Worm (Caenorhabditis elegans): Measurements from ENCODE around the gene amt-2.
A peak's percentile ranks its signal among the peaks of the same experiment; 100 is the strongest.

The amt-2 gene

DNA sequence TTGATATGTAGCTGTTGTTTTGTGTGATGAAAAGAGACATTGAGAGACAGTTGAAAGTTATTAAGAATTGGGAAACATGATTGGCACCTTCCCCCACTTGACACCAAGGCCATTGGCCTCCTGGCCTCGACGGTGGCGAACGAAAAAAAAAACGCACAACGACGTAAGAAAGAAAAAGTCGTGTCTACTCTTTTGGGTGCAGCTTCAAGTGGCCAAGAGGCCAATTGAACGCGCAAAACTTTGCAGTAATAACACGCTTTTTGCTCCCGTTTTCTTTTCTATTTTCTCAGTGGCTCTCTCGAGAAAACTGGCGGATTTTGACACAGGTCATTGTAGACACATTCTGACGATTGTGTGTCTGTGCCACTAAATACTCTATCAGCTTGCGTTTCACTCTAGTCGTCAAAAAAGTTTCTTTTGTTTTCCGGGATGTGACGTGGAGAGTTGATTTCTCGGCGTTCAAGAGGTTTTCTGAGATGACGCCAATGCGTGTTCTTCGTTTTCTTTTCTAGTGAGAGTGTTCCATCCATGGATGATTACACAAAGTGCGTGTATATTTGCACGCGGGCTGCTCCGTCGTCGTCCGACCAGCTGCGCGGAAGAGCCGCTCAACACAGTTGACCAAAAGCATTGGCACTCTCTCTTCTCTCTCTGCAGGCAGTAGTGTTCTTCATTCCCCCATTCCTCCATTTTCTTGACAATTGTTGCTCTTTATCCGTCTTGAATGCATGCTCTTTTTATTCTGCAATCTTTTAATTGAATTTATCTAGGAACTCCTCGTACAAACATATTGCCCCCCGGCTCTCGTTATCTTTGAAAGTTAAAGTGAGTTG lies 11.5 kb upstream of the amt-2 start:
- TF ChIP-seq cog-1 (tag; optimal IDR thresholded peaks at IDR 0.05) (peak; percentile 20), tab-1 (GFP tag; IDR thresholded peaks at IDR 0.05) (0 out of 2 replicates have a peak, but pooled peaks have one; percentile 63), klf-2 (GFP tag; conservative IDR thresholded peaks at IDR 0.05) (no peak; the same call in 1 of the 2 replicates), flt-1 (GFP tag; IDR thresholded peaks at IDR 0.05) (no peak), med-1 (GFP tag; optimal IDR thresholded peaks at IDR 0.05; ENCODE audit: insufficient read depth) (no peak), T22C8.4 (GFP tag; IDR thresholded peaks at IDR 0.05) (no peak), ztf-23 (GFP tag; IDR thresholded peaks at IDR 0.05) (no peak)

DNA sequence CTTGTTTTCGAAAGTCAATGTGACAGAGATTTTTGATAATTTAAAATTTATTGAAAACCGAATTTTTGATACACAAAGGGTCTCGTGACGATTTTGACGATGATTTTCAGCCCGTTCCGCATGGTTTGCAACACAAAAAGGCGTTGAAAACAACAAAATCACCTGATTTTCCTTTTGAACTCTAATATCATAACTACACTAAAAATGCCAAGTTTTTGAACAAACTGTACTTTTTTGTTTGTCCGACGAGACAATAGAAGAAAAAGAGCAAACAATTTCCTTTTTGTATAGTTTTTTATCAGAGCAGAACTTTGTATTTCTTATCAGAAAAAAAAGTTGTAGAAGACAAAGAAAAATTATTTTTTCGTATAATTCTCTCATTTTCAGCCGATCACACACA lies 10.0 kb upstream of the amt-2 start:
- TF ChIP-seq klf-2 (GFP tag; conservative IDR thresholded peaks at IDR 0.05), result no peak
- TF ChIP-seq ztf-23 (GFP tag; IDR thresholded peaks at IDR 0.05), result no peak
- TF ChIP-seq med-1 (GFP tag; optimal IDR thresholded peaks at IDR 0.05; ENCODE audit: insufficient read depth), result no peak
- TF ChIP-seq ztf-29 (GFP tag; IDR thresholded peaks at IDR 0.05), result no peak
- TF ChIP-seq tab-1 (GFP tag; IDR thresholded peaks at IDR 0.05), result no peak

DNA sequence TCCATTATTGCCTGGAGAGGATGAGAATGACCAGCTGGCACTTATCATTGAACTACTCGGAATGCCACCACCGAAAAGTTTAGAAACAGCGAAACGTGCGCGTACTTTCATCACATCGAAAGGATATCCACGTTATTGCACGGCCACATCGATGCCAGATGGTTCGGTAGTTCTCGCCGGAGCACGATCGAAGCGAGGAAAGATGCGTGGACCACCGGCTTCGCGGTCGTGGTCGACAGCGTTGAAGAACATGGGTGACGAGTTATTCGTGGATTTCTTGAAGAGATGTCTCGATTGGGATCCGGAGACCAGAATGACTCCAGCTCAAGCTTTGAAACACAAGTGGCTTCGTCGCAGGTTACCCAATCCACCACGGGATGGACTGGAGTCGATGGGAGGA lies 8.7 kb upstream of the amt-2 start:
- no peak for TF ChIP-seq klf-2 (GFP tag; conservative IDR thresholded peaks at IDR 0.05)
- no peak for TF ChIP-seq ref-1 (GFP tag; conservative IDR thresholded peaks at IDR 0.05)
- TF ChIP-seq flt-1 (GFP tag; IDR thresholded peaks at IDR 0.05), result no peak
- no peak for TF ChIP-seq ztf-29 (GFP tag; IDR thresholded peaks at IDR 0.05)
- no peak for TF ChIP-seq tab-1 (GFP tag; IDR thresholded peaks at IDR 0.05)
- TF ChIP-seq ztf-23 (GFP tag; IDR thresholded peaks at IDR 0.05), result no peak
- no peak for TF ChIP-seq T22C8.4 (GFP tag; IDR thresholded peaks at IDR 0.05)
- no peak for TF ChIP-seq cog-1 (tag; optimal IDR thresholded peaks at IDR 0.05)
- TF ChIP-seq med-1 (GFP tag; optimal IDR thresholded peaks at IDR 0.05; ENCODE audit: insufficient read depth), result no peak

DNA sequence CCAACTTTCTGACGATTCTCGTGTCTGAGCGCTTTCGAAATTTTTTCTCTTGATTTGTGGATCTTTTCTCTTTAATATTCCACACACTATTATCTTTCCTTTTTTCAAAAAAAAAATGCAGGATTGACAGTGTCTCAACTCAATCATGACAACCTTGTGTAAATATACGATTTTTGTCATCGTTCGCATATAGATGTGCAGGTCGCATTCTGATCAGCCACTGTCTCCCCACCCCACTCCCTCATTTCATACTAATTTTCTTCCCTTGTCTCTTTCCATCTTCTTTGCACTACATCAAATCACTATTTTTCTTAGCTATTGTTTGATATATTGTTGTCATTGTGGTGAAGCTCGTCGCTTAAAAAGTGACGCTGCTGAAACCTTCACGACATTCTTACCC lies 6.9 kb upstream of the amt-2 start:
- TF ChIP-seq tab-1 (GFP tag; IDR thresholded peaks at IDR 0.05), result no peak
- no peak for TF ChIP-seq ztf-23 (GFP tag; IDR thresholded peaks at IDR 0.05)
- no peak for TF ChIP-seq ztf-29 (GFP tag; IDR thresholded peaks at IDR 0.05)
- no peak for TF ChIP-seq cog-1 (tag; optimal IDR thresholded peaks at IDR 0.05)
- TF ChIP-seq flt-1 (GFP tag; IDR thresholded peaks at IDR 0.05), result no peak
- no peak for TF ChIP-seq ref-1 (GFP tag; conservative IDR thresholded peaks at IDR 0.05)
- TF ChIP-seq med-1 (GFP tag; optimal IDR thresholded peaks at IDR 0.05; ENCODE audit: insufficient read depth), result no peak
- TF ChIP-seq T22C8.4 (GFP tag; IDR thresholded peaks at IDR 0.05), result no peak
- TF ChIP-seq klf-2 (GFP tag; conservative IDR thresholded peaks at IDR 0.05), result no peak

DNA sequence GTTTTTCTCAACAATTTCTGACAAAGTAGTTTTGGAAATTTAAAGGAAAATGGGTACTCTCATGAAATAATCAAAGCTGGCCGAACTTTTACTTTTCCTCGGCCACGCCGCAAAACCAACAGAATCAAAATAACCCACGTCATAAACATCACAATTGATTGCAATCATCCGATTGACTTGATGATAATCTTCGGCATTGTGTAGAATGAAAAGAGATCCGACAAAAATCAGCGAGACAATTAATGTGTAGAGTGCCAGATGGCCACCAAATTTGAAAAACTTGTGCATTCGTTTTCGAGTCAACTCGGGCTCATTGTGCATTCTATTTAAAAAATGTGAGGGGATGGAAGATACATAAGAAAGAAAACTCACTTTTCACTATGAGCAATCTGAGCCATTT lies 5.4 kb upstream of the amt-2 start:
- TF ChIP-seq flt-1 (GFP tag; IDR thresholded peaks at IDR 0.05), result peak; percentile 32; the same call in 1 of the 2 replicates
- TF ChIP-seq T22C8.4 (GFP tag; IDR thresholded peaks at IDR 0.05), result no peak

DNA sequence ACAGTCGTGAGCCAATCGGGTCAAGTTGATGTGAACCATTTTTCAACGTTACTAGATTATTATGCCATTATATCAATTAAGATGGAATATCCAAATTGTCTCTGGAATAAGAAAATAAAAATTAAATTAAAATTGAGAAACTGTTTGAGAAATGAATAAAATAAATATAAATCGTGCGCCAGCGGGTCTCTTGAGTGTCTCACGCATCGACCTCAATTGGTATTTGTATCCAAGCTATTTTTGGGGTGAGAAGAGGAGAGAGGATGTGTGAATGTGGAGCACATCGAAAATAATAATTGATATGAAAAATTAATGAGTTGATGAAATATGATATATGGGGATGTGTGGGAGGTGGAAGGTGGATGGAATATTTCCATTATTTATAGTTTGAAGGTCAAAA lies 3.3 kb upstream of the amt-2 start, which contains the start of gene F49E11.2:
Gene F49E11.2, minus strand, starts transcription at position 101 of the 400 bp plus-strand sequence.
- TF ChIP-seq klf-2 (GFP tag; conservative IDR thresholded peaks at IDR 0.05), result no peak
- no peak for TF ChIP-seq flt-1 (GFP tag; IDR thresholded peaks at IDR 0.05)
- TF ChIP-seq ref-1 (GFP tag; conservative IDR thresholded peaks at IDR 0.05), result no peak
- TF ChIP-seq med-1 (GFP tag; optimal IDR thresholded peaks at IDR 0.05; ENCODE audit: insufficient read depth), result no peak
- TF ChIP-seq tab-1 (GFP tag; IDR thresholded peaks at IDR 0.05), result no peak
- TF ChIP-seq cog-1 (tag; optimal IDR thresholded peaks at IDR 0.05), result no peak
- no peak for TF ChIP-seq ztf-29 (GFP tag; IDR thresholded peaks at IDR 0.05)
- TF ChIP-seq ztf-23 (GFP tag; IDR thresholded peaks at IDR 0.05), result no peak
- no peak for TF ChIP-seq T22C8.4 (GFP tag; IDR thresholded peaks at IDR 0.05)

DNA sequence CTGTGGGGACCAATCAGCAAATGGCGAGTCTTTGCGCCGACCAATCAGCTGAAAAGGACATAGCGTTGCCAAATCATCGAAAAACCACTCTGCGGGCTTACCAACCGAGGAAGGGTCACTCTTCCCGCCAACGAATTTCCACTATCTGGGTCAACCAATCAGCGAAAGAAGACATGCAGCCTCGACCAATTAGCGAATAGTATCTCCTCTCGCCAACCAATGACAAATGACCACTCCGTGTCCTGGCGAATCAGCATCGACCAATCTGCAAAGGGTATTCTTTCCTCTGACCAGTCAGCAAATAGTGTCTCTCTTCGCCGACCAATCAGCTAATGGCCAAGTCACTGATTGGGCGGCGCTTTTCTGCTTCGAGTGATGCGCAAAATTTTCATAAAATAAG lies 705 bp upstream of the amt-2 start:
- TF ChIP-seq ref-1 (GFP tag; conservative IDR thresholded peaks at IDR 0.05) (no peak), ztf-29 (GFP tag; IDR thresholded peaks at IDR 0.05) (no peak), flt-1 (GFP tag; IDR thresholded peaks at IDR 0.05) (no peak)

DNA sequence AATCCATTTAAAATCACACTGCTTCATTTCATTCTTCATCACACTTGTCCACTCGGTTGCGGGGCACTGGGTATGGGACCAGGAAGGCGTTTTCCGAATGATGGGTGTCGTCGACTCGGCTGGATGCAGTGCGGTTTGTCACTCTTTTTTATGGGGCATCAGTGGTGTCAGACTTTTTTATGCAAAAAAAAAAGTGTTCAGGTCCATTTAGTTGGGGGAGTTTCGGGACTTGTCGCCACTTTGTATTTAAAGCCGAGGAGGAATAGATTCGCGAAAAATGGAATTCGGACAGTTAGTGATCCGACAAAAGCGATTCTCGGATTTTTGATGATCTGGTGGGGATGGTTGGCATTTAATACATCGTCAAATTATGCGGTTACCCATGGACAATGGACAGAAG lies 2.8 kb downstream of the amt-2 start:
- TF ChIP-seq med-1 (GFP tag; optimal IDR thresholded peaks at IDR 0.05; ENCODE audit: insufficient read depth) (no peak), cog-1 (tag; optimal IDR thresholded peaks at IDR 0.05) (no peak), tab-1 (GFP tag; IDR thresholded peaks at IDR 0.05) (no peak), ztf-23 (GFP tag; IDR thresholded peaks at IDR 0.05) (no peak), ref-1 (GFP tag; conservative IDR thresholded peaks at IDR 0.05) (no peak), T22C8.4 (GFP tag; IDR thresholded peaks at IDR 0.05) (no peak), ztf-29 (GFP tag; IDR thresholded peaks at IDR 0.05) (no peak), klf-2 (GFP tag; conservative IDR thresholded peaks at IDR 0.05) (no peak)

DNA sequence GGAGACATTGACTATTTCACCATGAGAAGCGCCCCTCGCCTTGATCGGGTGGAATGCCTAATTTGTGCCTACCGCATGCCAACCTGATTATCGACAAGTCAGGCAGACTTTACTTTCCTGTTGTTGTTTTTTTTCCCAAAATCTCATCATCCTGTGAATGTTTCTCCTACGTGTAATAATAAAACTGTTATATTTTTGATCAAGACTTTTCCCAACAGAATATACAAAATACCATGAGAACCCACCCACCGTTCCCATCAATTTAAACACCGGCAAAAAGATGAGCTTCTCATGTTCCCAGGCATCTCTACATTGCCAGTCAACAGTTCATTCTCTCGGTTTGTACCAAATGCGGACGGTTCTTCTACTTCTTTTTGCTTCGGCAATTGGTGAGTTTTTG lies 4.7 kb downstream of the amt-2 start, which contains the start of gene scl-9:
Gene scl-9, plus strand, starts transcription at position 301 of the 400 bp plus-strand sequence.
- no peak for TF ChIP-seq T22C8.4 (GFP tag; IDR thresholded peaks at IDR 0.05)
- TF ChIP-seq flt-1 (GFP tag; IDR thresholded peaks at IDR 0.05), result no peak

DNA sequence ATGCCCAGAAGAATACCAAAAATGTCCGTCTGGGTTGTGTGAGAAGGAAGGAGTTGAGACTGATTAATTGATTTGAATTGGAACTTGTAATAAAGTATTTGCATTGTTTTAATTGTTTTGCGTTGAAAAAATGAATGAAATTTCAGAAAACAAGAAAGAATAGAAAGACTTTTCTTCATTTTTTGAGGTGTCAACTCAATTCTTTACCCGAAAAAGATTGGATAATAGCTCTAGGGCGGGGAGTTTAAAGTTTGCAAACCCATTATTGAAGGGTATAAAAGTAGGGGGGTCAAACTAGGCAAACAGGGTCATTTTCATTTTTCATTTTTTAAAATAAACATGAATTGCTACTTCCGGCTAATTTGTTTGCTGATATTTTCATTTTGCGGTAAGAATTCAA lies 6.0 kb downstream of the amt-2 start, which contains the start of gene scl-10:
Gene scl-10, plus strand, starts transcription at position 301 of the 400 bp plus-strand sequence.
- no peak for TF ChIP-seq flt-1 (GFP tag; IDR thresholded peaks at IDR 0.05)
- no peak for TF ChIP-seq ztf-29 (GFP tag; IDR thresholded peaks at IDR 0.05)
- no peak for TF ChIP-seq ref-1 (GFP tag; conservative IDR thresholded peaks at IDR 0.05)

DNA sequence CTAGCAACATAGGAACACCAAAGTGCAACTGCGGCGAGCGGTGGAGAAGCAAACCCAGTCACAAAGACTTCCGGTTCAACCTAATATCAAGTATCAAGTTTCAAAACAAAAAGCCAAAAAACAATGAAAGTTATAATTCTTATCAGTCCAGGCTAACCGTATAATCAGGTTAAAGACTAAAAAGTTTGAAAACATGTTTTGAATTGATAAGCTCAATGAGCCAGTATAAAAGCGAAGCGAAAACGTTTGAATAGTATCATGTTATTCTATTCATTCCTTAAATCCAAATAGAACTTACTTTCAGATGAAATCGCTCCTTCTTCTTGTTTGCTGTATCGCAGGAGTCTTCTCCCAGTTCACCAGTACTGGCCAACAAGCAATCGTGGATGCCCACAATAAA lies 8.9 kb downstream of the amt-2 start, which contains the start of gene scl-11:
Gene scl-11, plus strand, starts transcription at position 301 of the 400 bp plus-strand sequence.
- TF ChIP-seq ztf-23 (GFP tag; IDR thresholded peaks at IDR 0.05), result no peak
- no peak for TF ChIP-seq tab-1 (GFP tag; IDR thresholded peaks at IDR 0.05)
